Worm (Caenorhabditis elegans) whole organism, mixed stage, embryonic: Measurements from ENCODE around the gene npax-2.

Experiments used
- M03D4.4 ChIP-seq: sonication (generic microtip); optimal IDR thresholded peaks from 2 replicates; lab custom pipeline; 2017; ENCODE audit warnings: mild to moderate bottlenecking, missing genetic modification characterization, missing compliant biosample characterization
- bed-3 ChIP-seq: fragments of 200-800 bp; sonication (Bioruptor generic); optimal IDR thresholded peaks from 3 replicates; lab custom pipeline; 2018; ENCODE audit warnings: mild to moderate bottlenecking, missing genetic modification characterization, moderate library complexity, missing compliant biosample characterization
- blmp-1 ChIP-seq: fragments of 150-350 bp; optimal IDR thresholded peaks from 2 replicates; lab custom pipeline; 2014; ENCODE audit warnings: missing biosample characterization, missing genetic modification characterization
- ceh-39 ChIP-seq: fragments of 150-350 bp; optimal IDR thresholded peaks from 2 replicates; lab custom pipeline; 2014; ENCODE audit warnings: missing biosample characterization, missing genetic modification characterization
- ceh-43 ChIP-seq: fragments of 200-800 bp; sonication (Bioruptor generic); optimal IDR thresholded peaks from 2 replicates; lab custom pipeline; 2018; ENCODE audit warnings: mild to moderate bottlenecking, missing genetic modification characterization, moderate library complexity, missing compliant biosample characterization
- ceh-83 ChIP-seq: fragments of 200-800 bp; sonication (Bioruptor generic); optimal IDR thresholded peaks from 2 replicates; lab custom pipeline; 2018; ENCODE audit warnings: mild to moderate bottlenecking, missing genetic modification characterization, missing compliant biosample characterization
- ces-1 ChIP-seq: fragments of 150-350 bp; optimal IDR thresholded peaks from 2 replicates; lab custom pipeline; 2014; ENCODE audit warnings: missing biosample characterization, missing genetic modification reagents, missing genetic modification characterization
- cnd-1 ChIP-seq: fragments of 200-800 bp; sonication (Bioruptor generic); optimal IDR thresholded peaks from 2 replicates; lab custom pipeline; 2018; ENCODE audit warnings: mild to moderate bottlenecking, missing genetic modification characterization, missing compliant biosample characterization
- drap-1 ChIP-seq: fragments of 200-800 bp; sonication (Bioruptor generic); optimal IDR thresholded peaks from 3 replicates; lab custom pipeline; 2018; ENCODE audit warnings: mild to moderate bottlenecking, missing genetic modification characterization, missing compliant biosample characterization
- elt-1 ChIP-seq: sonication (generic microtip); optimal IDR thresholded peaks from 2 replicates; lab custom pipeline; 2017; ENCODE audit warnings: missing genetic modification characterization, mild to moderate bottlenecking, missing compliant biosample characterization, antibody characterized with exemption, moderate library complexity, borderline replicate concordance; ENCODE audit not compliant: insufficient read depth
- elt-3 ChIP-seq: fragments of 150-350 bp; optimal IDR thresholded peaks from 2 replicates; lab custom pipeline; 2014; ENCODE audit warnings: missing biosample characterization, missing genetic modification characterization
- flh-1 ChIP-seq: fragments of 200-800 bp; sonication (Bioruptor generic); optimal IDR thresholded peaks from 2 replicates; lab custom pipeline; 2018; ENCODE audit warnings: mild to moderate bottlenecking, missing genetic modification characterization, moderate library complexity, missing compliant biosample characterization
- ham-2 ChIP-seq: fragments of 200-800 bp; sonication (Bioruptor generic); optimal IDR thresholded peaks from 2 replicates; lab custom pipeline; 2018; ENCODE audit warnings: mild to moderate bottlenecking, missing genetic modification characterization, missing compliant biosample characterization
- hlh-1 ChIP-seq: fragments of 150-350 bp; optimal IDR thresholded peaks from 2 replicates; lab custom pipeline; 2014; ENCODE audit warnings: missing biosample characterization, missing genetic modification reagents, missing genetic modification characterization
- lin-13 ChIP-seq: fragments of 150-350 bp; optimal IDR thresholded peaks from 2 replicates; lab custom pipeline; 2014; ENCODE audit warnings: missing biosample characterization, missing genetic modification characterization
- lsy-2 ChIP-seq: fragments of 150-350 bp; optimal IDR thresholded peaks from 2 replicates; lab custom pipeline; 2014; ENCODE audit warnings: missing biosample characterization, missing genetic modification characterization
- mab-5 ChIP-seq: fragments of 150-350 bp; optimal IDR thresholded peaks from 2 replicates; lab custom pipeline; 2014; ENCODE audit warnings: missing biosample characterization, missing genetic modification characterization
- mep-1 ChIP-seq: fragments of 150-350 bp; optimal IDR thresholded peaks from 2 replicates; lab custom pipeline; 2017; ENCODE audit warnings: missing biosample characterization, missing genetic modification reagents, missing genetic modification characterization, inconsistent platforms
- mls-2 ChIP-seq: sonication (generic microtip); optimal IDR thresholded peaks from 2 replicates; lab custom pipeline; 2016; ENCODE audit warnings: mild to moderate bottlenecking, missing genetic modification characterization, moderate library complexity, missing compliant biosample characterization
- nhr-12 ChIP-seq: fragments of 150-350 bp; optimal IDR thresholded peaks from 2 replicates; lab custom pipeline; 2014; ENCODE audit warnings: missing biosample characterization, missing genetic modification characterization
- nhr-2 ChIP-seq: fragments of 150-350 bp; optimal IDR thresholded peaks from 2 replicates; lab custom pipeline; 2014; ENCODE audit warnings: missing biosample characterization, missing genetic modification characterization
- nhr-237 ChIP-seq: fragments of 150-350 bp; optimal IDR thresholded peaks from 2 replicates; lab custom pipeline; 2014; ENCODE audit warnings: missing biosample characterization, missing genetic modification characterization
- nhr-28 ChIP-seq: fragments of 150-350 bp; optimal IDR thresholded peaks from 2 replicates; lab custom pipeline; 2014; ENCODE audit warnings: missing biosample characterization, missing genetic modification characterization
- nhr-76 ChIP-seq: sonication (generic microtip); optimal IDR thresholded peaks from 2 replicates; lab custom pipeline; 2017; ENCODE audit warnings: missing biosample characterization, missing genetic modification characterization
- pha-4 ChIP-seq: fragments of 150-350 bp; optimal IDR thresholded peaks from 2 replicates; lab custom pipeline; 2018; ENCODE audit warnings: missing biosample characterization, missing genetic modification reagents, missing genetic modification characterization
- sem-2 ChIP-seq: fragments of 200-800 bp; sonication (Bioruptor generic); optimal IDR thresholded peaks from 2 replicates; lab custom pipeline; 2018; ENCODE audit warnings: mild to moderate bottlenecking, missing genetic modification characterization, missing compliant biosample characterization
- snpc-4 ChIP-seq: fragments of 150-350 bp; optimal IDR thresholded peaks from 2 replicates; lab custom pipeline; 2014; ENCODE audit warnings: missing biosample characterization, missing genetic modification characterization
- sptf-1 ChIP-seq: sonication (generic microtip); optimal IDR thresholded peaks from 2 replicates; lab custom pipeline; 2017; ENCODE audit warnings: mild to moderate bottlenecking, missing genetic modification characterization, moderate library complexity, missing compliant biosample characterization
- tbx-8 ChIP-seq: fragments of 200-800 bp; sonication (Bioruptor generic); optimal IDR thresholded peaks from 2 replicates; lab custom pipeline; 2018; ENCODE audit warnings: mild to moderate bottlenecking, missing genetic modification characterization, moderate library complexity, missing compliant biosample characterization
- unc-120 ChIP-seq: sonication (generic microtip); optimal IDR thresholded peaks from 2 replicates; lab custom pipeline; 2017; ENCODE audit warnings: missing genetic modification characterization, missing compliant biosample characterization; ENCODE audit not compliant: poor library complexity, severe bottlenecking
- unc-39 ChIP-seq: fragments of 150-350 bp; optimal IDR thresholded peaks from 2 replicates; lab custom pipeline; 2014; ENCODE audit warnings: missing biosample characterization, missing genetic modification characterization
- unc-62 ChIP-seq: fragments of 150-350 bp; optimal IDR thresholded peaks from 2 replicates; lab custom pipeline; 2014; ENCODE audit warnings: missing biosample characterization, missing genetic modification reagents, missing genetic modification characterization
- zip-8 ChIP-seq: fragments of 150-350 bp; optimal IDR thresholded peaks from 2 replicates; lab custom pipeline; 2014; ENCODE audit warnings: missing biosample characterization, missing genetic modification characterization
- ztf-11 ChIP-seq: fragments of 150-350 bp; optimal IDR thresholded peaks from 2 replicates; lab custom pipeline; 2014; ENCODE audit warnings: missing biosample characterization, missing genetic modification characterization

npax-2 gene

ce11 chrX:2164751-2165150, 14.8 kb upstream of the npax-2 start, which contains the start of gene F48B9.3:
Gene F48B9.3, plus strand, starts transcription at chrX:2165051.
- no peak for TF ChIP-seq ham-2 (GFP tag; lab: Kevin White, UChicago)
- no peak for TF ChIP-seq snpc-4
- TF ChIP-seq elt-3 (tag; lab: Kevin White, UChicago), result no peak
- TF ChIP-seq tbx-8, result no peak
- no peak for TF ChIP-seq mep-1 (tag; lab: Kevin White, UChicago)
- TF ChIP-seq drap-1 (GFP tag; lab: Kevin White, UChicago), result no peak
- TF ChIP-seq pha-4 (tag; lab: Kevin White, UChicago), result no peak
- no peak for TF ChIP-seq unc-120
- TF ChIP-seq nhr-76 (tag; lab: Kevin White, UChicago), result no peak
- TF ChIP-seq lsy-2 (tag; lab: Kevin White, UChicago), result no peak
- TF ChIP-seq M03D4.4 (tag; lab: Kevin White, UChicago), result no peak
- TF ChIP-seq nhr-237, result no peak
- TF ChIP-seq sptf-1 (tag; lab: Kevin White, UChicago), result no peak
- no peak for TF ChIP-seq nhr-28 (tag; lab: Kevin White, UChicago)
- TF ChIP-seq nhr-12 (tag; lab: Kevin White, UChicago), result no peak
- no peak for TF ChIP-seq ces-1 (GFP tag; lab: Kevin White, UChicago)
- no peak for TF ChIP-seq unc-39
- TF ChIP-seq, all 35 proteins: peak for 0

- TF ChIP-seq nhr-76 (tag; lab: Kevin White, UChicago) (no peak), drap-1 (GFP tag; lab: Kevin White, UChicago) (no peak), tbx-8 (no peak), ham-2 (GFP tag; lab: Kevin White, UChicago) (no peak), unc-62 (GFP tag; lab: Kevin White, UChicago) (no peak), cnd-1 (tag; lab: Kevin White, UChicago) (no peak), flh-1 (GFP tag; lab: Kevin White, UChicago) (no peak), zip-8 (no peak), M03D4.4 (tag; lab: Kevin White, UChicago) (no peak), elt-3 (tag; lab: Kevin White, UChicago) (no peak), nhr-28 (tag; lab: Kevin White, UChicago) (no peak), snpc-4 (no peak), ces-1 (GFP tag; lab: Kevin White, UChicago) (no peak)
These were observed 13.2 kb upstream of the npax-2 start, which contains the start of gene pdf-2 for ce11 chrX:2163084-2163483. Gene pdf-2, plus strand, starts transcription at chrX:2163384.

- TF ChIP-seq unc-120, result no peak
- TF ChIP-seq ham-2 (GFP tag; lab: Kevin White, UChicago), result no peak
- no peak for TF ChIP-seq mab-5 (tag; lab: Kevin White, UChicago)
- TF ChIP-seq blmp-1 (tag; lab: Kevin White, UChicago), result no peak
- TF ChIP-seq unc-39, result no peak
- no peak for TF ChIP-seq mep-1 (tag; lab: Kevin White, UChicago)
- TF ChIP-seq ceh-43 (GFP tag; lab: Kevin White, UChicago), result no peak
- no peak for TF ChIP-seq ceh-83
- no peak for TF ChIP-seq pha-4 (tag; lab: Kevin White, UChicago)
- no peak for TF ChIP-seq flh-1 (GFP tag; lab: Kevin White, UChicago)
- TF ChIP-seq sptf-1 (tag; lab: Kevin White, UChicago), result no peak
- no peak for TF ChIP-seq mls-2 (tag; lab: Kevin White, UChicago)
- no peak for TF ChIP-seq zip-8
These were observed 7.9 kb upstream of the npax-2 start for ce11 chrX:2157855-2158254.

ce11 chrX:2153780-2154179, 3.9 kb upstream of the npax-2 start:
- TF ChIP-seq nhr-76 (tag; lab: Kevin White, UChicago) (no peak), unc-39 (no peak), zip-8 (peak; percentile 47), blmp-1 (tag; lab: Kevin White, UChicago) (peak; percentile 19), ceh-43 (GFP tag; lab: Kevin White, UChicago) (no peak), ham-2 (GFP tag; lab: Kevin White, UChicago) (no peak), elt-3 (tag; lab: Kevin White, UChicago) (no peak), ceh-39 (tag; lab: Kevin White, UChicago) (no peak), nhr-2 (tag; lab: Kevin White, UChicago) (no peak), sptf-1 (tag; lab: Kevin White, UChicago) (no peak), nhr-237 (no peak), bed-3 (GFP tag; lab: Kevin White, UChicago) (no peak), lin-13 (no peak), hlh-1 (tag; lab: Kevin White, UChicago) (no peak), drap-1 (GFP tag; lab: Kevin White, UChicago) (no peak), mep-1 (tag; lab: Kevin White, UChicago) (no peak)

ce11 chrX:2152062-2152461, 2.2 kb upstream of the npax-2 start:
- TF ChIP-seq mep-1 (tag; lab: Kevin White, UChicago) (no peak), elt-1 (tag; lab: Kevin White, UChicago) (peak; percentile 85), ceh-43 (GFP tag; lab: Kevin White, UChicago) (no peak), unc-62 (GFP tag; lab: Kevin White, UChicago) (no peak), ztf-11 (tag; lab: Kevin White, UChicago) (no peak), bed-3 (GFP tag; lab: Kevin White, UChicago) (no peak), sem-2 (no peak), ham-2 (GFP tag; lab: Kevin White, UChicago) (peak; percentile 47), lsy-2 (tag; lab: Kevin White, UChicago) (no peak), blmp-1 (tag; lab: Kevin White, UChicago) (no peak), nhr-2 (tag; lab: Kevin White, UChicago) (no peak), flh-1 (GFP tag; lab: Kevin White, UChicago) (no peak), sptf-1 (tag; lab: Kevin White, UChicago) (no peak)
